Fruit fly (Drosophila melanogaster): ENCODE results near the gene NANS.
A peak's percentile ranks its signal among the peaks of the same experiment; 100 is the strongest.

- TF ChIP-seq CG12768 (GFP tag; optimal IDR thresholded peaks at IDR 0.05) (no peak), kay (GFP tag; ENCODE audit: borderline replicate concordance) (peak; percentile 77), Clk (GFP tag; optimal IDR thresholded peaks at IDR 0.05) (no peak), CG1620 (GFP tag; optimal IDR thresholded peaks at IDR 0.05) (peak; percentile 48), CG33017 (tag; optimal IDR thresholded peaks at IDR 0.05) (peak; percentile 82), cnc (optimal IDR thresholded peaks at IDR 0.05) (no peak), pad (GFP tag; optimal IDR thresholded peaks at IDR 0.05) (peak; percentile 51)
Measured at dm6 chr3R:12442601-12443533, 16.5 kb downstream of the NANS start.
